Worm (Caenorhabditis elegans) whole organism, mixed stage, embryonic: Measurements from ENCODE around the gene gdi-1.

Experiments used
- ceh-43 ChIP-seq: fragments of 200-800 bp; sonication (Bioruptor generic); optimal IDR thresholded peaks from 2 replicates; lab custom pipeline; 2018; ENCODE audit warnings: mild to moderate bottlenecking, missing genetic modification characterization, moderate library complexity, missing compliant biosample characterization
- ces-1 ChIP-seq: fragments of 150-350 bp; optimal IDR thresholded peaks from 2 replicates; lab custom pipeline; 2014; ENCODE audit warnings: missing biosample characterization, missing genetic modification reagents, missing genetic modification characterization
- elt-1 ChIP-seq: sonication (generic microtip); optimal IDR thresholded peaks from 2 replicates; lab custom pipeline; 2017; ENCODE audit warnings: missing genetic modification characterization, mild to moderate bottlenecking, missing compliant biosample characterization, antibody characterized with exemption, moderate library complexity, borderline replicate concordance; ENCODE audit not compliant: insufficient read depth
- flh-1 ChIP-seq: fragments of 200-800 bp; sonication (Bioruptor generic); optimal IDR thresholded peaks from 2 replicates; lab custom pipeline; 2018; ENCODE audit warnings: mild to moderate bottlenecking, missing genetic modification characterization, moderate library complexity, missing compliant biosample characterization
- nhr-12 ChIP-seq: fragments of 150-350 bp; optimal IDR thresholded peaks from 2 replicates; lab custom pipeline; 2014; ENCODE audit warnings: missing biosample characterization, missing genetic modification characterization
- nhr-2 ChIP-seq: fragments of 150-350 bp; optimal IDR thresholded peaks from 2 replicates; lab custom pipeline; 2014; ENCODE audit warnings: missing biosample characterization, missing genetic modification characterization
- nhr-237 ChIP-seq: fragments of 150-350 bp; optimal IDR thresholded peaks from 2 replicates; lab custom pipeline; 2014; ENCODE audit warnings: missing biosample characterization, missing genetic modification characterization
- nhr-76 ChIP-seq: sonication (generic microtip); optimal IDR thresholded peaks from 2 replicates; lab custom pipeline; 2017; ENCODE audit warnings: missing biosample characterization, missing genetic modification characterization
- pha-4 ChIP-seq: fragments of 150-350 bp; optimal IDR thresholded peaks from 2 replicates; lab custom pipeline; 2018; ENCODE audit warnings: missing biosample characterization, missing genetic modification reagents, missing genetic modification characterization
- sem-2 ChIP-seq: fragments of 200-800 bp; sonication (Bioruptor generic); optimal IDR thresholded peaks from 2 replicates; lab custom pipeline; 2018; ENCODE audit warnings: mild to moderate bottlenecking, missing genetic modification characterization, missing compliant biosample characterization
- snpc-4 ChIP-seq: fragments of 150-350 bp; optimal IDR thresholded peaks from 2 replicates; lab custom pipeline; 2014; ENCODE audit warnings: missing biosample characterization, missing genetic modification characterization
- tbx-8 ChIP-seq: fragments of 200-800 bp; sonication (Bioruptor generic); optimal IDR thresholded peaks from 2 replicates; lab custom pipeline; 2018; ENCODE audit warnings: mild to moderate bottlenecking, missing genetic modification characterization, moderate library complexity, missing compliant biosample characterization
- unc-39 ChIP-seq: fragments of 150-350 bp; optimal IDR thresholded peaks from 2 replicates; lab custom pipeline; 2014; ENCODE audit warnings: missing biosample characterization, missing genetic modification characterization
- unc-62 ChIP-seq: fragments of 150-350 bp; optimal IDR thresholded peaks from 2 replicates; lab custom pipeline; 2014; ENCODE audit warnings: missing biosample characterization, missing genetic modification reagents, missing genetic modification characterization

DNA sequence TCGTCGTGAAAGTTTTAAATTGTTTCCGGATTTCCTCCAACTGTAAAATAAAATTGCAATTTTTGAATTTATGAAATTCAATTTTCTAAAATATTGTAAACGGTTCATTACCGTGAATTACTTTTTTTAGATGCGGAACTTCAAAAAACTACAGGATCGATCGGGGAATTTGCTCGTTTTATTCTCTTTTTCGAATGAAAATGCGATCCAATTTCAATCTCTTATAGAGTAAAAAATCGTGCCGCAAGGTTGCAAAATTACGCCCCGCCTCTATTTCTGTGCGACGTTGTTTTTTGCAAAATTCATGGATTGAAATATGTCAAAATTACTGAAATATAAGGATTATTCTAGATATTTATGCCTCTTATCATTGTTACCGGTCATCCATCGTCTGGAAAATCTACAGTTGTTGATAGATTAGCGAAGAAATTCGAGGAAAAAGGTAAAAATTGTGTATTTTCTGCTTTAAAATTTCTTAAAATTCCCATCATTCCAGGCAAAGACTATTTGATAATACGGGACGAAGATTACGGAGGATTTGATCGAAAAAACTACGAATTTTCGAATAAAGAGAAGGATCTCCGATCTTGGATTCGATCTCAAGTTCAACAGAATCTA is 23.4 kb downstream of the gdi-1 start, which contains the start of gene Y57G11C.43:
- TF ChIP-seq ces-1 (GFP tag; lab: Kevin White, UChicago) (no peak), unc-62 (GFP tag; lab: Kevin White, UChicago) (no peak), snpc-4 (tag; lab: Kevin White, UChicago) (no peak), nhr-12 (no peak), sem-2 (no peak), flh-1 (no peak), ceh-43 (GFP tag; lab: Kevin White, UChicago) (no peak), pha-4 (tag; lab: Kevin White, UChicago) (no peak), elt-1 (tag; lab: Kevin White, UChicago) (no peak), tbx-8 (GFP tag; lab: Kevin White, UChicago) (no peak), nhr-237 (tag; lab: Kevin White, UChicago) (no peak), unc-39 (tag; lab: Kevin White, UChicago) (no peak), nhr-76 (no peak), nhr-2 (tag; lab: Kevin White, UChicago) (no peak)
